Worm (Caenorhabditis elegans) whole organism, young adult: Measurements from ENCODE around the gene math-25.

Source experiments
- F22D6.2 ChIP-seq: sonication (generic microtip); optimal IDR thresholded peaks from 2 replicates; lab custom pipeline; 2016; ENCODE audit warnings: mild to moderate bottlenecking, missing genetic modification characterization, missing compliant biosample characterization
- F39B2.1 ChIP-seq: fragments of 200-800 bp; sonication (Bioruptor generic); IDR thresholded peaks from 2 replicates; pipeline ENCODE4 v1.3.6; 2022; ENCODE audit warnings: missing genetic modification reagents, missing genetic modification characterization, missing compliant biosample characterization
- F57A8.1 ChIP-seq: fragments of 200-800 bp; sonication (Bioruptor generic); optimal IDR thresholded peaks from 2 replicates; lab custom pipeline; 2018; ENCODE audit warnings: mild to moderate bottlenecking, missing genetic modification characterization, moderate library complexity, missing compliant biosample characterization
- Y53G8AR.9 ChIP-seq: fragments of 200-800 bp; sonication (Bioruptor generic); conservative IDR thresholded peaks from 2 replicates; pipeline ENCODE4 v1.3.6; 2022; ENCODE audit warnings: missing genetic modification reagents, missing genetic modification characterization, missing compliant biosample characterization
- ZK185.1 ChIP-seq: sonication (generic microtip); optimal IDR thresholded peaks from 2 replicates; lab custom pipeline; 2016; ENCODE audit warnings: mild to moderate bottlenecking, missing genetic modification characterization, missing compliant biosample characterization; ENCODE audit not compliant: poor library complexity, severe bottlenecking
- akir-1 ChIP-seq: fragments of 200-800 bp; sonication (Bioruptor generic); optimal IDR thresholded peaks from 2 replicates; lab custom pipeline; 2018; ENCODE audit warnings: mild to moderate bottlenecking, missing genetic modification characterization, moderate library complexity, missing compliant biosample characterization
- aptf-3 ChIP-seq: fragments of 200-800 bp; sonication (Bioruptor generic); IDR thresholded peaks from 2 replicates; pipeline ENCODE4 v1.3.6; 2022; ENCODE audit warnings: missing genetic modification characterization, missing compliant biosample characterization
- atf-7 ChIP-seq: sonication (generic microtip); optimal IDR thresholded peaks from 2 replicates; lab custom pipeline; 2017; ENCODE audit warnings: mild to moderate bottlenecking, missing genetic modification characterization, missing compliant biosample characterization
- attf-3 ChIP-seq: fragments of 200-800 bp; sonication (Bioruptor generic); conservative IDR thresholded peaks from 2 replicates; pipeline ENCODE4 v1.3.6; 2022; ENCODE audit warnings: missing genetic modification reagents, missing genetic modification characterization, missing compliant biosample characterization
- bed-1 ChIP-seq: fragments of 200-800 bp; sonication (Bioruptor generic); IDR thresholded peaks from 2 replicates; pipeline ENCODE4 v1.3.6; 2022; ENCODE audit warnings: missing genetic modification reagents, missing genetic modification characterization, missing compliant biosample characterization
- cebp-1 ChIP-seq, 2 experiments: fragments of 200-800 bp in 1 of 2; sonication (Bioruptor generic) in 1 of 2; sonication (generic microtip) in 1 of 2; IDR thresholded peaks in 1 of 2; optimal IDR thresholded peaks in 1 of 2; 2 replicates each; pipeline versions ENCODE4 v1.3.6 to Lab custom; 2017 to 2022; ENCODE audit warnings: missing compliant biosample characterization in 2 of 2, missing genetic modification characterization in 2 of 2, mild to moderate bottlenecking in 1 of 2, missing genetic modification reagents in 1 of 2, moderate library complexity in 1 of 2
- ceh-27 ChIP-seq: fragments of 200-800 bp; sonication (Bioruptor generic); optimal IDR thresholded peaks from 2 replicates; lab custom pipeline; 2018; ENCODE audit warnings: mild to moderate bottlenecking, missing genetic modification characterization, moderate library complexity, missing compliant biosample characterization
- ceh-79 ChIP-seq: sonication (generic microtip); optimal IDR thresholded peaks from 2 replicates; lab custom pipeline; 2017; ENCODE audit warnings: mild to moderate bottlenecking, missing genetic modification characterization, missing compliant biosample characterization
- ceh-91 ChIP-seq: fragments of 200-800 bp; sonication (Bioruptor generic); IDR thresholded peaks from 2 replicates; pipeline ENCODE4 v1.3.6; 2022; ENCODE audit warnings: missing genetic modification reagents, missing genetic modification characterization, missing compliant biosample characterization
- dox-1 ChIP-seq: fragments of 200-800 bp; sonication (Bioruptor generic); IDR thresholded peaks from 2 replicates; pipeline ENCODE4 v1.3.6; 2022; ENCODE audit warnings: missing genetic modification reagents, missing genetic modification characterization, missing compliant biosample characterization
- efl-1 ChIP-seq: fragments of 150-350 bp; optimal IDR thresholded peaks from 2 replicates; lab custom pipeline; 2014; ENCODE audit warnings: missing biosample characterization, missing genetic modification reagents, missing genetic modification characterization
- ekl-4 ChIP-seq: fragments of 200-800 bp; sonication (Bioruptor generic); IDR thresholded peaks from 2 replicates; pipeline ENCODE4 v1.3.6; 2022; ENCODE audit warnings: missing genetic modification reagents, missing genetic modification characterization, missing compliant biosample characterization
- ets-4 ChIP-seq: fragments of 200-800 bp; sonication (Bioruptor generic); optimal IDR thresholded peaks from 2 replicates; lab custom pipeline; 2018; ENCODE audit warnings: mild to moderate bottlenecking, missing genetic modification characterization, missing compliant biosample characterization
- lag-1 ChIP-seq: fragments of 200-800 bp; sonication (Bioruptor generic); IDR thresholded peaks from 2 replicates; pipeline ENCODE4 v1.3.6; 2022; ENCODE audit warnings: missing genetic modification reagents, missing genetic modification characterization, missing compliant biosample characterization
- lin-26 ChIP-seq: fragments of 200-800 bp; sonication (Bioruptor generic); IDR thresholded peaks from 2 replicates; pipeline ENCODE4 v1.3.6; 2022; ENCODE audit warnings: missing genetic modification reagents, missing genetic modification characterization, missing compliant biosample characterization
- lin-40 ChIP-seq: sonication (generic microtip); optimal IDR thresholded peaks from 2 replicates; lab custom pipeline; 2016; ENCODE audit warnings: missing genetic modification characterization, mild to moderate bottlenecking, missing compliant biosample characterization, missing genotype, missing genetic modification reagents
- mcd-1 ChIP-seq: fragments of 200-800 bp; sonication (Bioruptor generic); IDR thresholded peaks from 2 replicates; pipeline ENCODE4 v1.3.6; 2022; ENCODE audit warnings: missing genetic modification reagents, missing genetic modification characterization, missing compliant biosample characterization
- nfyb-1 ChIP-seq: fragments of 200-800 bp; sonication (Bioruptor generic); IDR thresholded peaks from 2 replicates; pipeline ENCODE4 v1.3.6; 2022; ENCODE audit warnings: missing genetic modification reagents, missing genetic modification characterization, missing compliant biosample characterization
- nhr-120 ChIP-seq: fragments of 200-800 bp; sonication (Bioruptor generic); IDR thresholded peaks from 2 replicates; pipeline ENCODE4 v1.3.6; 2022; ENCODE audit warnings: missing genetic modification characterization, missing compliant biosample characterization
- nhr-80 ChIP-seq: sonication (generic microtip); optimal IDR thresholded peaks from 2 replicates; lab custom pipeline; 2016; ENCODE audit warnings: missing genetic modification characterization, missing compliant biosample characterization
- sdz-38 ChIP-seq: sonication (generic microtip); optimal IDR thresholded peaks from 2 replicates; lab custom pipeline; 2016; ENCODE audit warnings: missing genotype, missing genetic modification characterization, missing compliant biosample characterization
- sea-2 ChIP-seq: fragments of 200-800 bp; sonication (Bioruptor generic); IDR thresholded peaks from 2 replicates; pipeline ENCODE4 v1.3.6; 2022; ENCODE audit warnings: missing genetic modification characterization, missing compliant biosample characterization
- somi-1 ChIP-seq: fragments of 200-800 bp; sonication (Bioruptor generic); optimal IDR thresholded peaks from 2 replicates; lab custom pipeline; 2018; ENCODE audit warnings: mild to moderate bottlenecking, missing genetic modification characterization, missing compliant biosample characterization
- tbp1 ChIP-seq: fragments of 200-800 bp; sonication (Bioruptor generic); optimal IDR thresholded peaks from 2 replicates; lab custom pipeline; 2018; ENCODE audit warnings: mild to moderate bottlenecking, missing genetic modification characterization, missing compliant biosample characterization
- tbx-9 ChIP-seq: sonication (generic microtip); optimal IDR thresholded peaks from 2 replicates; lab custom pipeline; 2016; ENCODE audit warnings: borderline replicate concordance, missing genetic modification characterization, inconsistent platforms, missing compliant biosample characterization
- unc-62 ChIP-seq: fragments of 150-350 bp; optimal IDR thresholded peaks from 2 replicates; lab custom pipeline; 2014; ENCODE audit warnings: missing biosample characterization, missing genetic modification reagents, missing genetic modification characterization
- ztf-22 ChIP-seq: fragments of 200-800 bp; sonication (Bioruptor generic); optimal IDR thresholded peaks from 2 replicates; lab custom pipeline; 2018; ENCODE audit warnings: mild to moderate bottlenecking, missing genetic modification characterization, moderate library complexity, missing compliant biosample characterization
- ztf-25 ChIP-seq: fragments of 200-800 bp; sonication (Bioruptor generic); IDR thresholded peaks from 2 replicates; pipeline ENCODE4 v1.3.6; 2022; ENCODE audit warnings: missing genetic modification reagents, missing genetic modification characterization, missing compliant biosample characterization
- ztf-26 ChIP-seq: sonication (generic microtip); optimal IDR thresholded peaks from 2 replicates; lab custom pipeline; 2017; ENCODE audit warnings: missing genetic modification characterization, missing compliant biosample characterization
- ztf-28 ChIP-seq: fragments of 200-800 bp; sonication (Bioruptor generic); IDR thresholded peaks from 2 replicates; pipeline ENCODE4 v1.3.6; 2022; ENCODE audit warnings: missing genetic modification reagents, missing genetic modification characterization, missing compliant biosample characterization

math-25 gene

DNA sequence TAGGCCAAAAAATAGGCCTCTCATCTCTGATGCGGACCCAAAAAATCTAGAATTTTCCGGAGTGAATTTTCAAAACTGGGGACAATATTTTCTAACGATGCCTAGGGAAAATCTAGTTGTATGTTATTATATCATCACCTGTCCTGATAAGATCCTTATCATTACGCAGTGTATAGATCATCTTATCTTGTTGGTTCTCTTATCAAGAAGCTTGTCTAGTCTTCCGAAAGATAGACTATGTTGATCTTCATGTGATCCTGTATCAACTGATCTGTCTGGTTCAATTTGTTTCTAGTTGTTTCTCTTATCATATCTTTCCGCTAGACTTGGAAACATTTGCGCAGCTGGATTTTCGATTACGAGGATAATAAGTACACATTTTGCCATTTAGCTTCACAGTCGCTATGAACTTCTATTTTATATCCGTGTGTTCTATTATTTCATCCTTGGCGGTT lies 45.0 kb upstream of the math-25 start, which contains the start of gene C52E2.3:
Gene C52E2.3, plus strand, starts transcription at position 405 of the 455 bp plus-strand sequence.
- no peak for TF ChIP-seq ceh-91 (GFP tag; lab: Robert Waterston, UW)
- TF ChIP-seq somi-1 (GFP tag; lab: Kevin White, UChicago) = no peak
- TF ChIP-seq aptf-3 = no peak
- no peak for TF ChIP-seq F39B2.1 (GFP tag; lab: Robert Waterston, UW)
- TF ChIP-seq nhr-120 (GFP tag; lab: Robert Waterston, UW) = no peak
- TF ChIP-seq lag-1 (GFP tag; lab: Robert Waterston, UW) = no peak
- no peak for TF ChIP-seq cebp-1 (GFP tag; IDR thresholded peaks at IDR 0.05; lab: Robert Waterston, UW)
- no peak for TF ChIP-seq cebp-1 (tag; optimal IDR thresholded peaks at IDR 0.05; lab: Kevin White, UChicago)
- no peak for TF ChIP-seq ekl-4
- no peak for TF ChIP-seq ztf-28 (GFP tag; lab: Robert Waterston, UW)
- no peak for TF ChIP-seq F22D6.2 (tag; lab: Kevin White, UChicago)
- no peak for TF ChIP-seq sdz-38
- no peak for TF ChIP-seq ztf-26 (tag; lab: Kevin White, UChicago)
- TF ChIP-seq unc-62 (GFP tag; lab: Kevin White, UChicago) = no peak
- no peak for TF ChIP-seq ztf-25

ce11 chrII:1851716-1852115 lies 44.1 kb upstream of the math-25 start:
- peak; percentile 73 for TF ChIP-seq dox-1
- peak; percentile 45; the same call in 1 of the 2 replicates for TF ChIP-seq nfyb-1 (GFP tag; lab: Robert Waterston, UW)
- no peak for TF ChIP-seq somi-1 (GFP tag; lab: Kevin White, UChicago)
- peak; percentile 85 for TF ChIP-seq ets-4 (GFP tag; lab: Kevin White, UChicago)
- TF ChIP-seq ztf-22 (GFP tag; lab: Kevin White, UChicago) = peak; percentile 82
- peak; percentile 56 for TF ChIP-seq atf-7
- TF ChIP-seq efl-1 (GFP tag; lab: Kevin White, UChicago) = no peak
- 0 out of 2 replicates have a peak, but pooled peaks have one; percentile 21 for TF ChIP-seq mcd-1 (GFP tag; lab: Robert Waterston, UW)
- TF ChIP-seq ztf-26 (tag; lab: Kevin White, UChicago) = peak; percentile 7
- peak; percentile 91 for TF ChIP-seq nhr-80 (tag; lab: Kevin White, UChicago)
- TF ChIP-seq tbp1 (GFP tag; lab: Kevin White, UChicago) = peak; percentile 42

ce11 chrII:1852503-1852902 lies 43.4 kb upstream of the math-25 start, which contains the start of gene C52E2.2:
Gene C52E2.2, plus strand, starts transcription at chrII:1852803.
- TF ChIP-seq sea-2 (no peak), F39B2.1 (GFP tag; lab: Robert Waterston, UW) (no peak), tbx-9 (tag; lab: Kevin White, UChicago) (no peak), ztf-25 (no peak), Y53G8AR.9 (GFP tag; lab: Robert Waterston, UW) (no peak), bed-1 (GFP tag; lab: Robert Waterston, UW) (no peak), ZK185.1 (tag; lab: Kevin White, UChicago) (no peak), ceh-27 (GFP tag; lab: Kevin White, UChicago) (no peak), akir-1 (GFP tag; lab: Kevin White, UChicago) (no peak), lin-40 (tag; lab: Kevin White, UChicago) (no peak), ceh-79 (no peak), F57A8.1 (GFP tag; lab: Kevin White, UChicago) (no peak), attf-3 (GFP tag; lab: Robert Waterston, UW) (no peak), ztf-22 (GFP tag; lab: Kevin White, UChicago) (no peak), lag-1 (GFP tag; lab: Robert Waterston, UW) (no peak), lin-26 (GFP tag; lab: Robert Waterston, UW) (no peak)
